Fruit fly (Drosophila melanogaster) ovary, adult (tissue): ENCODE data around the gene Dip-C.
A peak's percentile ranks its signal among the peaks of the same experiment; 100 is the strongest.

Experiments
- CG17801 ChIP-seq: fragments of 200-800 bp; optimal IDR thresholded peaks from 2 replicates; lab custom pipeline; 2019; ENCODE audit warnings: missing biosample characterization, mild to moderate bottlenecking, missing genetic modification characterization, moderate library complexity; ENCODE audit not compliant: partially characterized antibody

Dip-C gene

DNA sequence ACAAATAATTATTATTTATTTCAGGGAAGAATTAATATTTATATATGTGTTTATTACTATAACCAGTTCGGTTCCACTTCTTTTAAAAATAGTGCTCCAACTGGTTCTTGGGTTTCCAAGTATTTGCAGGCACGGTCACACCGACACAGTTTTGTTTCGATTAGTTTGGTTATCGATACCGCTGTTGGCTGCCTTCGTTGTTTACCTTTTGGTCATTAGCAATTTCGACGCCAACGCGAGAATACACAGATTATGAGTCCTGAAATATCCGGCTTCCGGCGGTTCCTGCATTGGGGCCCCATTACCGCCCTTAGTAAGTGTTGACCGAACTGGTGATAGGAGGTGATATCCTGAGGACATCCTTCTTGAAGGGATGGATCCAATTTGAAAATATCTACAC, 5.4 kb downstream of the Dip-C start, which contains the start of gene CG5196:
TSS of gene CG5196 (plus strand) at position 157 of the 400 bp plus-strand sequence.
- peak; percentile 25 for TF ChIP-seq CG17801 (GFP tag; lab: Kevin White, UChicago)

- peak; percentile 75 for TF ChIP-seq CG17801 (GFP tag; lab: Kevin White, UChicago)
These were observed 7.0 kb downstream of the Dip-C start, which contains the start of gene CG5167 for dm6 chr3R:12406235-12407196. Gene CG5167 (plus strand): TSS chr3R:12406532.

dm6 chr3R:12405928-12406234, 7.7 kb downstream of the Dip-C start, which contains the start of gene Cyp9f2:
Gene Cyp9f2 (minus strand): TSS chr3R:12406028.
- TF ChIP-seq CG17801 (GFP tag; lab: Kevin White, UChicago): no peak

dm6 chr3R:12405134-12405533, 8.4 kb downstream of the Dip-C start:
- TF ChIP-seq CG17801 (GFP tag; lab: Kevin White, UChicago): no peak

DNA sequence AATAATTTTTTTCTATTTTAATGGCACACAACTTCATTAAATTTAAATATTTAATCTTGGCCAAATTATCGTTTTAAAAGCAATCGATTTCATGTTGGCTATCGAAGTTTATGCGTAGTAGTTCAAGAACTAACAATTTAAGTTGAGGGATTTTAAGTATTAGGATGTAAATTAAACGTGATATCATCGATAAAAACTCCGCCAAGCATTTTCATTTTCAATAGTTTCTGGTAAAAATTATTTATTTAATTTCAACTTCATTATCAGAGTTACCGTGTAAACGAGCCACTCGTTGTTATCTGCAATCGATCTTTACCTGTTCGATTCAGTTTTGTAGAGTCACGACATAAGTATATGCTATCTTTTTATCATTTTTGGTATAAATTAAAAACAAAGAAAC, 10.6 kb downstream of the Dip-C start:
- TF ChIP-seq CG17801 (GFP tag; lab: Kevin White, UChicago): peak; percentile 100

DNA sequence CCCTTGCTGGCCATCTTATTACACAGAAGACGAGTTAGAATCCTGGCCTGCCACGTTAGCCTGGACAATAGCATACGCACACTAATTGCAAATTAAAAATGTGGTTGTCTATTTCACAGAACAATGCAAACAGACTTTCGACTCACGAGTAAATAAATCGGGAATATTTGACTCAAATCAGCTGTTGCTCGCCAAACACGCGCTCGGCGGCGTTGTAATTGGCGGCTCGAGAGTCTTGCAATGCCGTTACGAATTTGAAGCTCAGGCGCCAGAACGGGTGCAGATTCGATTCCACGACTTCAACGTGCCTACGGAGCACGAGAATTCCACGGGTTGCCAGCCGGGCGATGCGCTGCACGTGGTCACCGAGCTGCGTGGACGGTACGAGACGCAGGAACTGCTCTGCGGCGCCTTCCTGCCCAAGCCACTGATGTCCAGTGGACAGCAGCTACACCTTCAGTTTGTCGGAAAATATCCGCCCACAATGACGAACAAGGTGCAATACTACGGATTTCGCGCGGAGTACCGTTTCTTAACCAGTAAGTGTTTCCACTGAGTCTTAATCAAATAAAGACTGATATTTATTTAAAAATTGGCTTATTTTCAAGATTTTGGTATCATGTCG, 11.8 kb downstream of the Dip-C start, which contains the start of gene DNAlig3:
TSS of gene DNAlig3 (minus strand) at position 168 of the 625 bp plus-strand sequence.
- TF ChIP-seq CG17801 (GFP tag; lab: Kevin White, UChicago): peak; percentile 67

DNA sequence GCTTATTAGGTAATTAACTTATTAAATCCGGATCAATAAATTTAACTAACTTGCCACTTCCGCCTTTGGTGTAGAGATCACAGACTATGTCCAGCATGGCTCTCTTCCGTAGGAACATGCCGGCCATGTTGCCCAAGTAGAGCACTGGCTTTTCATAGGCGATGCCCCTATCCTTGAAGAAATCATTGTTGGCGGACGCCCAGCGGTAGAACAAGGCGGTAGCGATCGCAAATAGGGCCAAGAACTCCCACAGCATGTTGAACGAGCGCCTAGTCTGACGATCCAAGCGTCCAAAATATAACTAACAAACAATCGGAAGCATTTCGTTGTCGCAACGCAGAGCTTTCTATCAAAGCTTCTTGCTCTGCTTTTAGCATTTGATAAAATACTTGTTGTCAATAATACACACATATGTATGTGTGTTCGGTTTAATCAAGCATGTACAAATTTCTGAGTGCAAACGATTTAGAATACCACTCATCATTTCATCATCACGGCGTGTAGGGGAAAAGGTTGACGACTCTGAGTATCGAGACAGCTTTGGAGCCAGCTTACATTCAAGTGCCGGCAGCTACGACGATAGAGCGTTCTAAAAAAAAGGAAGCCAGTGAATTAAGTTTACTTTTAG, 14.8 kb downstream of the Dip-C start, which contains the start of gene Cyp9f3:
TSS of gene Cyp9f3 (minus strand) at position 310 of the 628 bp plus-strand sequence.
- no peak for TF ChIP-seq CG17801 (GFP tag; lab: Kevin White, UChicago)

- TF ChIP-seq CG17801 (GFP tag; lab: Kevin White, UChicago): peak; percentile 19
These were observed 15.5 kb downstream of the Dip-C start for dm6 chr3R:12398054-12398453.

DNA sequence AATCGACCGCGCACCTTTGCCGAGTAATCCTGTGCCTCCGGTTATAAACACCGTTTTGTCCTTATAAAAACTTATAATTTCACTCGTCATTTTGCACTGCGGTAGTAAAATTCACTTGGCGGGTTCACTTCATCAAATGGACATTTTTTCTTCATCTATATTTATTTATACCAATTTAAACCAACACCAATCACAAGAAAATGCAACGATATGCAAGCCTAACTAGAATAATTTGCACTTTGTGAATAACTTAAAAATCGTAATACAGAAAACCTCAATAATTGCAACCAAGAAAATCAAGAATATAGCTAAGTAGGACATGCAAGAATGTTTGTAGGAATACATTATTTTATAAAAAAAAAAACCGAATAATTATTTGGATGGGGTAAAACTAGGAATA, 17.7 kb downstream of the Dip-C start, which contains the start of the genes CG10096 and CG10097:
TSS of gene CG10096 (minus strand) at position 101 of the 400 bp plus-strand sequence.
TSS of gene CG10097 (minus strand) at position 101 of the 400 bp plus-strand sequence.
- TF ChIP-seq CG17801 (GFP tag; lab: Kevin White, UChicago): no peak

- TF ChIP-seq CG17801 (GFP tag; lab: Kevin White, UChicago): no peak
These were observed 26.6 kb downstream of the Dip-C start, which contains the start of gene CG33098 for dm6 chr3R:12386965-12387364. Gene CG33098 (plus strand): TSS chr3R:12387188.

dm6 chr3R:12385949-12386348, 27.6 kb downstream of the Dip-C start, which contains the start of gene Sol1:
Gene Sol1 (plus strand): TSS chr3R:12386249.
- no peak for TF ChIP-seq CG17801 (GFP tag; lab: Kevin White, UChicago)

DNA sequence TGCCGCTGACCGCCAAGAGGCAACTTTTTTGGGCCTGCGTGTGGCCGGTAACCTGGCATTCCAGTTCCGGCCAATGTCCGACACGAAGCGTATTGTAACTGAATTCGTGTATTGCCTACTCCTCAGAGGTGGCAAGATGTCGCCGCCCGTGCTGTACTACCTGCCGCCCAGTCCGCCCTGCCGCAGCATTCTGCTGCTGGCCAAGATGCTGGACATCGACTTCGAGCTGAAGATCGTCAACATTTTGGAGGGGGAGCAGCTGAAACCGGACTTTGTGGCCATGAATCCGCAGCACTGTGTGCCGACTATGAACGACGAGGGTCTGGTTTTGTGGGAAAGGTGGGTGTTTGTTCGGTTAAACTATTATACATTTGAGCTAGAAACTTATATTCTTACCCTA, 29.3 kb downstream of the Dip-C start:
- no peak for TF ChIP-seq CG17801 (GFP tag; lab: Kevin White, UChicago)

DNA sequence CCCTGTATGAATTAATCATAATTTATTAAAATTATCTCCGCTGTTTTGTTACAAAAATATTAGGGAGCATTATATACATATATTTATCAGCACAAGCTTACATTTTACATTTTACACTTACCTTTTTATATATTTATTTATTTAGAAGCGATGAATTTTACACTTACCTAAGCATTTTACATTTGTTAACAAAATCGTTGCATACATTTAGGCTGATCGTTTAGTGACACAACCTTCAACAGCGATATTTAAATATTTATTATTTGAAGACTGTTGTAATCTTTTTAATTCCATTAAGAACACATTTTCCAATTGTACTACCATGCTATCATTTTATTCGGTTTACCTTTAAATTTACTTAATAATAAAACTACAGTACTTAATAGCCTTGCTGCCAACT, 29.8 kb downstream of the Dip-C start:
- no peak for TF ChIP-seq CG17801 (GFP tag; lab: Kevin White, UChicago)

DNA sequence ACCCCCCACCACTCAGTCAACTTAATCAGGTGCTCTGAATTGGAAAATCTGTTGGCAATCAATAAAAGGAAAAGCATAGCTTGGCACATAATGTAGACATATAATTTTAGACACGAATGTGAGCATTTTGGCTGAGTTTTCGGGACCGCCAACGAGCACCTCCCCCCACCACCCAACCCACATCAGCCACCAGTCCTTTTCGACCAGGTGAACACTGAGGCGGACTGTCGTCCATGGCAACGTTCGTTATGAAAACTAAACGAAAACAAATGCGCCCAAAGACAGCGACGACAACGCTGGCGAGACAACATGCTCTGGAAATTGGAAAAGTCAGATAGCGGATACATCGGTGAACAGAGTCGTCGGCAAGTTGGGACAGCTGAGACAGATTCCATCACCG, 30.5 kb downstream of the Dip-C start, which contains the start of gene GstD11:
TSS of gene GstD11 (plus strand) at position 301 of the 400 bp plus-strand sequence.
- no peak for TF ChIP-seq CG17801 (GFP tag; lab: Kevin White, UChicago)
